Fruit fly (Drosophila melanogaster): ENCODE results near the gene B52.

DNA sequence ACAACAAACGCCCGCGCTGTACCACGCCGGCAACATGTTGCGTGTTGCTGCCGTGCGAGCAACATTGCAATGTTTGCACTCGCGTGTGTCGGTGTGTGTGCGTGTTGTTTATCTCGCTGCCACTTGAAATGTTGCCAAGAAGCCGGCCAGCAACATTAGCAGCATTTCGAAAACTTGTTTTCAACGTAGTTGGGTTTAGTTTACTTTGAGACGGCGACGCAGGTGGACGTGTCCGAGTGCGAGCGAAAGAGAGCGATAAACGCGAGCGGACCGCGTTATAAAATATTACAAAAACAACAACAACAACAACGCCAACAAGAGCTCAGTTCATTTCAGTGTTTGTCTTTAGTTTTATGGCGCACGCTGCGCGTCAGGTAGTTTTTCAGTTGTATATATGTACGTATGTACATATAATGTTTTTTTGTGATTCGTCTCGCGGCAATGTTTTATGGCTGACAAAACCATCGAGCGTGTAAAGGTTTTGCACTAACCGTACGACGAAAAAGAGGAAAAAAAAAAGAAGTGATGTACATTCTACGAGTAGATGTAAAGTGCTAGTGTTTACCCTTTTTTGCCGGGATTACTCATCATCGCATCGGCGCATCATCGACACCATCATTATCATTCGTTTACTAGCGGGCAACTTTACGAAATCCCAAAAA, 54.0 kb downstream of the B52 start, which contains the start of gene kmr:
- no peak for TF ChIP-seq Sin3A (optimal IDR thresholded peaks at IDR 0.05)
- TF ChIP-seq Myc (optimal IDR thresholded peaks at IDR 0.05), result no peak
- TF ChIP-seq ttk (optimal IDR thresholded peaks at IDR 0.05), result no peak
- no peak for TF ChIP-seq h (optimal IDR thresholded peaks at IDR 0.05)
